Fruit fly (Drosophila melanogaster) whole organism, adult: ENCODE measurements around the gene Cbs.
A peak's percentile ranks its signal among the peaks of the same experiment; 100 is the strongest.

ENCODE experiments used
- CG11617 ChIP-seq: fragments of 200-800 bp; sonication (Bioruptor generic); optimal IDR thresholded peaks from 2 replicates; lab custom pipeline; 2017; ENCODE audit warnings: mild to moderate bottlenecking, missing biosample characterization, missing genetic modification reagents, missing genetic modification characterization
- CG12768 ChIP-seq: fragments of 200-800 bp; sonication (Bioruptor generic); optimal IDR thresholded peaks from 2 replicates; lab custom pipeline; 2017; ENCODE audit warnings: missing biosample characterization, missing genetic modification characterization, mild to moderate bottlenecking, moderate library complexity, missing genetic modification reagents
- CG14711 ChIP-seq: fragments of 200-800 bp; sonication (Bioruptor generic); optimal IDR thresholded peaks from 2 replicates; lab custom pipeline; 2018; ENCODE audit warnings: missing biosample characterization, mild to moderate bottlenecking, missing genetic modification characterization, moderate library complexity
- CG1620 ChIP-seq: fragments of 200-800 bp; sonication (Bioruptor generic); optimal IDR thresholded peaks from 2 replicates; lab custom pipeline; 2016; ENCODE audit warnings: missing biosample characterization, missing genetic modification characterization
- CG33017 ChIP-seq: fragments of 200-800 bp; sonication (Bioruptor generic); optimal IDR thresholded peaks from 2 replicates; lab custom pipeline; 2018; ENCODE audit warnings: missing biosample characterization, mild to moderate bottlenecking, missing genetic modification characterization, moderate library complexity
- CG5204 ChIP-seq: fragments of 200-800 bp; sonication (Bioruptor generic); optimal IDR thresholded peaks from 2 replicates; lab custom pipeline; 2016; ENCODE audit warnings: missing biosample characterization, missing genetic modification characterization
- CG7045 ChIP-seq: fragments of 200-800 bp; sonication (Bioruptor generic); optimal IDR thresholded peaks from 2 replicates; lab custom pipeline; 2017; ENCODE audit warnings: missing biosample characterization, mild to moderate bottlenecking, missing genetic modification characterization
- CG7101 ChIP-seq: fragments of 200-800 bp; sonication (Bioruptor generic); optimal IDR thresholded peaks from 2 replicates; lab custom pipeline; 2018; ENCODE audit warnings: missing biosample characterization, mild to moderate bottlenecking, missing genetic modification characterization, moderate library complexity
- Clk ChIP-seq: fragments of 200-800 bp; sonication (Bioruptor generic); optimal IDR thresholded peaks from 2 replicates; lab custom pipeline; 2017; ENCODE audit warnings: missing biosample characterization, missing genetic modification characterization
- Crg-1 ChIP-seq: fragments of 200-800 bp; sonication (Bioruptor generic); optimal IDR thresholded peaks from 2 replicates; lab custom pipeline; 2016; ENCODE audit warnings: missing biosample characterization, missing genetic modification characterization
- Hr96 ChIP-seq: fragments of 200-800 bp; sonication (Bioruptor generic); optimal IDR thresholded peaks from 2 replicates; lab custom pipeline; 2016; ENCODE audit warnings: missing biosample characterization, missing genetic modification characterization
- Mnt ChIP-seq: fragments of 200-800 bp; sonication (Bioruptor generic); optimal IDR thresholded peaks from 2 replicates; lab custom pipeline; 2016; ENCODE audit warnings: missing biosample characterization, mild to moderate bottlenecking, missing genetic modification characterization
- bab1 ChIP-seq: fragments of 200-800 bp; sonication (Bioruptor generic); optimal IDR thresholded peaks from 3 replicates; lab custom pipeline; 2019; ENCODE audit warnings: missing biosample characterization, mild to moderate bottlenecking, missing genetic modification characterization, moderate library complexity
- cic ChIP-seq: fragments of 200-800 bp; sonication (Bioruptor generic); optimal IDR thresholded peaks from 2 replicates; lab custom pipeline; 2017; ENCODE audit warnings: missing biosample characterization, mild to moderate bottlenecking, missing genetic modification characterization, moderate library complexity
- cnc ChIP-seq, 2 experiments: fragments of >200 bp; optimal IDR thresholded peaks; 2 replicates each; lab custom pipeline; 2017
- kay ChIP-seq: fragments of 200-800 bp; sonication (Bioruptor generic); peaks from one replicate; lab custom pipeline; 2016; ENCODE audit warnings: missing biosample characterization, missing genetic modification characterization, borderline replicate concordance
- ovo ChIP-seq: fragments of 200-800 bp; sonication (Bioruptor generic); optimal IDR thresholded peaks from 2 replicates; lab custom pipeline; 2016; ENCODE audit warnings: missing biosample characterization, missing genetic modification characterization
- pad ChIP-seq: fragments of 200-800 bp; sonication (Bioruptor generic); optimal IDR thresholded peaks from 3 replicates; lab custom pipeline; 2017; ENCODE audit warnings: missing biosample characterization, missing genetic modification characterization, mild to moderate bottlenecking, moderate library complexity, missing genetic modification reagents
- tj ChIP-seq: fragments of 200-800 bp; sonication (Bioruptor generic); optimal IDR thresholded peaks from 3 replicates; lab custom pipeline; 2017; ENCODE audit warnings: missing biosample characterization, mild to moderate bottlenecking, missing genetic modification characterization, moderate library complexity
- toe ChIP-seq: fragments of 200-800 bp; sonication (Bioruptor generic); optimal IDR thresholded peaks from 2 replicates; lab custom pipeline; 2016; ENCODE audit warnings: missing biosample characterization, missing genetic modification characterization

Gene Cbs

DNA sequence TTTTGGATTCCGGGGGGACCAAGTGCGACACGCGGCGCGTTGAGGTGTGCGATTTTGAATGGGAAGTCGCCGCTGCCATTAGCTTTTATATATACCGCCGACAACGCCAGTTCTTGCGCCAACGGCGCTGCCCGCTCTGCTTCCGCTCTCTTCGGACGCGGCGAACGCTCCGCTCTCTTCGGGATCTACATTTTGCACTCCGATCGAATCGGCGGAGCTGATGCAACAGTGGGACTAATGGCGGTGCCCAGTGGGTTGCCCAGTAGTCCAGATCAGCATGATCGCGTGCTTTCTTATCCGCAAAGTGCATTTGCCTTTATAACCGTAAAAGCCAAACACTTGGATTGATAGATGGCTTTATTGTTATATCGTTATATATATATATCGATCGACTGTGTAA, 22.5 kb downstream of the Cbs start, which contains the start of gene CG32512:
Gene CG32512 (minus strand): TSS at position 67 of the 400 bp plus-strand sequence.
- TF ChIP-seq kay (GFP tag; lab: Kevin White, UChicago) (peak; percentile 17), CG7101 (tag; lab: Kevin White, UChicago) (no peak), Crg-1 (GFP tag; lab: Kevin White, UChicago) (no peak), pad (GFP tag; lab: Kevin White, UChicago) (no peak), CG1620 (GFP tag; lab: Kevin White, UChicago) (no peak), CG11617 (no peak), Hr96 (GFP tag; lab: Kevin White, UChicago) (peak; percentile 18), CG7045 (no peak), CG14711 (tag; lab: Kevin White, UChicago) (no peak), bab1 (GFP tag; lab: Kevin White, UChicago) (no peak)

DNA sequence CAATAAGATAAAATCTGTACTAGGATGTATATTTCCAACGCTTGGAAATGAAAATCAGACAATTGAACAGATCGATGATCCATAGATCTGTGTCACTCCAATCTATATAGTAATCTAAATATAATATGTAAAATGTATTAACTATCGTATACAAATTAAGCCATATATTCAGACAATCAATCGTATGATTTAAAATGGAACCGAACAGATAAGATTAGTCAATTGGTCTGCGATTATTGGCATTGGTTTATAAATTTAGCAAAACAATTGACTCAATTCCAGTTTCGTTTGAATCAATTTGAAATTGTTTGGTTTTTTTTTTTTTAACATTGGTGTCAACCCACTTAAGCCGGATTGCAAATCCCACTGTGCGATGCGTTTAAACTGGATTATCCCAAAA, 23.0 kb downstream of the Cbs start:
- TF ChIP-seq pad (GFP tag; lab: Kevin White, UChicago), result peak; percentile 5
- TF ChIP-seq CG5204 (GFP tag; lab: Kevin White, UChicago), result no peak

DNA sequence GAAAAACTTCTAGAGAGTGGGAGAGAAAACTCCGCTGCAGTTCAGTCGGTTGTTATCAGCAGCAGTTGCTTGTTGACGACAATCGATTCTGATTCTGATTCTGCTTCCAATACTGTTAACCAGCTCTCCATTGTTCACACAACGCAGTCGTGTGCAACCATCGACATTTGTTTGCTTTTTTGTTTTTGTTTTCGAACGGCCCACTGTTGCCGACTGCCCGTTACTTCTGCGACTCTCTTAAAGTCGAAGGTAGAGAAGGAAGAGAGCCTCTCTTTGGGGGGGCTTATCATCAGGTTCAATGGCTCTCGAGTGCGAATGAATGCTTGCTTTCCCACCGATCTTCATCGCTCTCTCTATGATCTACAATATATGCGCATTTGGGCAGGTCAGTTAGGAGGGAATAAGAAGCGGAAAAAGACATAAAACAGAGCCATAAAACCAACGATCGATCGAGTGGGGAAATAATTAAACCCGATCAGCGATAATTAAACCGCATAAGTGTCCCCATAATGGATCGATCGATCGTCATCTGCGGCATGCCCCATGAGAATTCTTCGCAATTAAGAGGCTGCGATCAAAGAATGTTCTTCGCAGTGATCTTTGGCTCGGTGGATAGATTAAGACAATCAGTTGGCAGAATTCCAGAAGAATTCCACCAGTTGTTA, 26.9 kb downstream of the Cbs start:
- TF ChIP-seq cic, result peak; percentile 20
- no peak for TF ChIP-seq kay (GFP tag; lab: Kevin White, UChicago)
- TF ChIP-seq cnc (optimal IDR thresholded peaks at IDR 0.05; lab: Kevin White, UChicago), result no peak
- peak; percentile 38 for TF ChIP-seq pad (GFP tag; lab: Kevin White, UChicago)
- peak; percentile 18 for TF ChIP-seq tj (GFP tag; lab: Kevin White, UChicago)
- TF ChIP-seq CG7101 (tag; lab: Kevin White, UChicago), result no peak
- peak; percentile 9 for TF ChIP-seq Mnt (GFP tag; lab: Kevin White, UChicago)
- no peak for TF ChIP-seq CG7045
- no peak for TF ChIP-seq CG33017
- TF ChIP-seq CG12768 (GFP tag; lab: Kevin White, UChicago), result no peak
- no peak for TF ChIP-seq Hr96 (GFP tag; lab: Kevin White, UChicago)
- peak; percentile 83 for TF ChIP-seq ovo
- no peak for TF ChIP-seq CG1620 (GFP tag; lab: Kevin White, UChicago)

DNA sequence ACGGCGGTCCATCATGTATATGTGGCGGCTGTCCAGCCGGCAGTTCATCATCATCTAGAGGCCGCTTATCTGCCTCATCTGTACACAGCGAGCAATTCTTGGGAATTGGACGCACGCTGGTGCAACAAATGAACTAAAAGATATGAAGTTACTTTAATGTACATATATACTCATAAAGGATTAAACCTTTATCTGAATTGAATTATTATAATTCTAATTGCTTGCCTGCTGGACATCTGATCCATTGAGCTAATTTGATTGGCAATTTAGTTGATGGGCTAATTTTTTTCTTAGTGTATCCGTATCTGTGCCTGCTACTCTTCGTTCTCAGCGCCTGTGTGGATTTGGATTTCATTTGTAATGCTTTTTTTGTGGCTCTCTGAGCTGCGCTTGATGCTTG, 28.0 kb downstream of the Cbs start:
- peak; percentile 6 for TF ChIP-seq CG7045
- TF ChIP-seq bab1 (GFP tag; lab: Kevin White, UChicago), result no peak
- no peak for TF ChIP-seq Hr96 (GFP tag; lab: Kevin White, UChicago)
- no peak for TF ChIP-seq CG7101 (tag; lab: Kevin White, UChicago)
- no peak for TF ChIP-seq ovo
- TF ChIP-seq Clk (GFP tag; lab: Kevin White, UChicago), result no peak
- TF ChIP-seq kay (GFP tag; lab: Kevin White, UChicago), result no peak
- TF ChIP-seq CG14711 (tag; lab: Kevin White, UChicago), result peak; percentile 17
- no peak for TF ChIP-seq CG33017
- TF ChIP-seq Mnt (GFP tag; lab: Kevin White, UChicago), result no peak
- TF ChIP-seq cic, result no peak
- no peak for TF ChIP-seq tj (GFP tag; lab: Kevin White, UChicago)

DNA sequence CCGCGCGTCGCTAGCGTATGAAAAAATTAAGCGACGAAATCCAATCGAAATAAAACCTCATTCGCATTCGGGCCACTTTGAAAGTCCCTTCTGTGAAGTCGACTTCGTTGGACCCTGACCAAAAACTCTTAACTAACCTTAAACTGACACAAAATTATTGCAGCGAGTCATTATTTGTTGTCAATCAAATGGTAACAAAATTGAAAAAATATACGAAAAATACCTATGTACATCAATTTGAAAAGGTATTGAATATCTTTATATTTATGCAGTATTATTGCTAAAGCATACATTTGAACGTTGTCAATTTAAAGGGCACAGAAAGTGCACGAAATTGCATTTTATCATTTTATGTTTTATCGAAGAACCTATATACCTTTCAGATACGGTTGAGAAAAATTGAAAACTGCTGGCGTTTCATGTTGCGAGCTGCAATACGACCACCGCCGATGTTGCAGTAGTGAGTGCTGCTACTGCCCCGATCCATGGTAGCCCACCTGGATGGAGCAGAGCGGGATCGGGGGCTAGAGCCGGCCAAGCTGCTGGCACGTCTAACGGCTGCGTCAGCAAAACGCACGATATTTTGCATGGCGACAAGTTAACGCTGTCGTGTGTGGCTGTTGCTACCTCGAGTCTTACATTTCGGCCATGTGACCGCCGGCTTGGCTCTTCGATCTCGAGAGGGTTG, 28.8 kb downstream of the Cbs start:
- TF ChIP-seq tj (GFP tag; lab: Kevin White, UChicago) (peak; percentile 98), CG11617 (no peak), cnc (optimal IDR thresholded peaks at IDR 0.05; lab: Kevin White, UChicago) (no peak), Clk (GFP tag; lab: Kevin White, UChicago) (no peak)

DNA sequence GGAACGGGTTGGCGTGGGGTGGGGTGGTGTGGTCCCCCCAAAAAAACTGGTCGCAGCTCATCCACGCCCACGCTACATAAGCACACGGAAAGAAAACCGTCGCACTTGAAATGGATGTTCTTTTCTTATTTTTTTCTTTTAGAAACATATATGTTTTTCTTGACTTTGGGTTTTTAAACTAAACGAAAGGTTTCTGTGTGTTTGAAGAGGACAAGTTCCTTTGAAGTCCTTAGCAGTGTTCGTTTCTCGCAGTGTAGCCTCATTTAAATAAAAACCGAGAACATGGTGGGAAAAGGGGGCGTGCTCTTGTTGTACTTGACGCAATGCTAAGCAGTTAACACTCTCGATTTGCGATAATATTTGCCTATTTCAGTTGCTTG, 29.4 kb downstream of the Cbs start:
- TF ChIP-seq CG5204 (GFP tag; lab: Kevin White, UChicago) (no peak), CG1620 (GFP tag; lab: Kevin White, UChicago) (peak; percentile 31), bab1 (GFP tag; lab: Kevin White, UChicago) (peak; percentile 57), CG14711 (tag; lab: Kevin White, UChicago) (peak; percentile 14)

DNA sequence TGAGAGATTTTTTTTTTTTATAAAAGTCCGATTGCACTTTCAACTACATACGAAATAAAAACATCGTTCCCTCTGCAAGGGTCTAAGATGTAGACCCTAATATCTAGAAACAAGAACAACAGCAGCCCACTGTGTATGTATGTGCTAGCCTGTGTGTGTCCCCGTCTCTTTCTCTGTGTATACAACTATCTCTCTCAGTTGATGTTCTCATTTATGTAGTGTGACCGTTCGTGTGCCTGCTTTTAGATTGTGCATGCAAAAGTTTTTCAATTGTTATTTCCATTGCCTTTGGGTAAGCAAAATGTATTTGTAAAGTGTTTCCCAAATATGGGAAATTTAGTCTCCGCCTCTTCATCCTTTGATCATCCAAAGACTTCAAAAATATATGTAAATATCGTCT, 35.4 kb downstream of the Cbs start:
- no peak for TF ChIP-seq CG1620 (GFP tag; lab: Kevin White, UChicago)
- no peak for TF ChIP-seq CG7101 (tag; lab: Kevin White, UChicago)
- TF ChIP-seq cic, result no peak
- no peak for TF ChIP-seq CG11617
- TF ChIP-seq tj (GFP tag; lab: Kevin White, UChicago), result no peak
- no peak for TF ChIP-seq Mnt (GFP tag; lab: Kevin White, UChicago)
- TF ChIP-seq CG5204 (GFP tag; lab: Kevin White, UChicago), result no peak
- TF ChIP-seq CG7045, result no peak
- no peak for TF ChIP-seq kay (GFP tag; lab: Kevin White, UChicago)
- TF ChIP-seq CG12768 (GFP tag; lab: Kevin White, UChicago), result no peak
- TF ChIP-seq CG33017, result no peak
- no peak for TF ChIP-seq Clk (GFP tag; lab: Kevin White, UChicago)
- TF ChIP-seq pad (GFP tag; lab: Kevin White, UChicago), result no peak
- no peak for TF ChIP-seq toe (GFP tag; lab: Kevin White, UChicago)
- TF ChIP-seq CG14711 (tag; lab: Kevin White, UChicago), result no peak
- no peak for TF ChIP-seq ovo
